Worm (Caenorhabditis elegans) whole organism, L1 larva: ENCODE data around the gene xpo-1.

Experiments used
- C04F5.9 ChIP-seq: sonication (generic microtip); optimal IDR thresholded peaks from 2 replicates; lab custom pipeline; 2016; ENCODE audit warnings: missing genetic modification characterization, missing compliant biosample characterization
- C34B4.2 ChIP-seq: sonication (generic microtip); optimal IDR thresholded peaks from 2 replicates; lab custom pipeline; 2017; ENCODE audit warnings: mild to moderate bottlenecking, missing genetic modification characterization, missing compliant biosample characterization
- blmp-1 ChIP-seq: fragments of 150-350 bp; optimal IDR thresholded peaks from 2 replicates; lab custom pipeline; 2014; ENCODE audit warnings: missing biosample characterization, missing genetic modification characterization
- ceh-8 ChIP-seq: fragments of 200-800 bp; sonication (Bioruptor generic); optimal IDR thresholded peaks from 2 replicates; lab custom pipeline; 2018; ENCODE audit warnings: mild to moderate bottlenecking, missing genetic modification characterization, moderate library complexity, missing compliant biosample characterization
- ceh-88 ChIP-seq: fragments of 200-800 bp; sonication (Bioruptor generic); IDR thresholded peaks from 2 replicates; pipeline ENCODE4 v1.3.6; 2022; ENCODE audit warnings: missing genetic modification characterization, missing compliant biosample characterization
- ces-1 ChIP-seq: fragments of 150-350 bp; optimal IDR thresholded peaks from 2 replicates; lab custom pipeline; 2014; ENCODE audit warnings: missing biosample characterization, missing genetic modification reagents, missing genetic modification characterization
- efl-3 ChIP-seq: fragments of 200-800 bp; sonication (Bioruptor generic); optimal IDR thresholded peaks from 2 replicates; lab custom pipeline; 2018; ENCODE audit warnings: mild to moderate bottlenecking, missing genetic modification characterization, missing compliant biosample characterization
- egl-13 ChIP-seq: sonication (generic microtip); optimal IDR thresholded peaks from 2 replicates; lab custom pipeline; 2016; ENCODE audit warnings: missing genotype, missing genetic modification reagents, missing genetic modification characterization, missing compliant biosample characterization
- elt-3 ChIP-seq, 6 experiments: fragments of 150-350 bp in 1 of 6; sonication (generic microtip); optimal IDR thresholded peaks; 2 replicates each; lab custom pipeline; 2017 to 2018; ENCODE audit warnings: missing biosample characterization in 6 of 6, missing genetic modification characterization in 6 of 6, inconsistent platforms in 1 of 6
- ets-5 ChIP-seq: fragments of 200-800 bp; sonication (Bioruptor generic); IDR thresholded peaks from 2 replicates; pipeline ENCODE4 v1.3.6; 2022; ENCODE audit warnings: missing genetic modification characterization, missing compliant biosample characterization
- fkh-10 ChIP-seq: sonication (generic microtip); optimal IDR thresholded peaks from 2 replicates; lab custom pipeline; 2017; ENCODE audit warnings: missing biosample characterization, missing genetic modification reagents, missing genetic modification characterization
- fkh-4 ChIP-seq: sonication (generic microtip); optimal IDR thresholded peaks from 2 replicates; lab custom pipeline; 2016; ENCODE audit warnings: missing compliant biosample characterization, missing genetic modification characterization, borderline replicate concordance
- fkh-8 ChIP-seq: sonication (generic microtip); optimal IDR thresholded peaks from 2 replicates; lab custom pipeline; 2016; ENCODE audit warnings: mild to moderate bottlenecking, missing genetic modification characterization, missing compliant biosample characterization
- fos-1 ChIP-seq: fragments of 150-350 bp; optimal IDR thresholded peaks from 2 replicates; lab custom pipeline; 2014; ENCODE audit warnings: missing biosample characterization, missing genetic modification characterization
- grh-1 ChIP-seq: fragments of 200-800 bp; sonication (Bioruptor generic); IDR thresholded peaks from 2 replicates; pipeline ENCODE4 v1.3.6; 2022; ENCODE audit warnings: missing genetic modification reagents, missing genetic modification characterization, missing compliant biosample characterization
- hlh-17 ChIP-seq: fragments of 200-800 bp; sonication (Bioruptor generic); optimal IDR thresholded peaks from 2 replicates; lab custom pipeline; 2018; ENCODE audit warnings: missing genetic modification characterization, mild to moderate bottlenecking, missing compliant biosample characterization, moderate library complexity, borderline replicate concordance
- hlh-4 ChIP-seq: sonication (generic microtip); optimal IDR thresholded peaks from 2 replicates; lab custom pipeline; 2016; ENCODE audit warnings: mild to moderate bottlenecking, missing genetic modification characterization, missing compliant biosample characterization
- irx-1 ChIP-seq: sonication (generic microtip); optimal IDR thresholded peaks from 2 replicates; lab custom pipeline; 2016; ENCODE audit warnings: missing genetic modification characterization, missing compliant biosample characterization
- isw-1 ChIP-seq: fragments of 200-800 bp; sonication (Bioruptor generic); IDR thresholded peaks from 2 replicates; pipeline ENCODE4 v1.3.6; 2022; ENCODE audit warnings: missing genetic modification characterization, missing compliant biosample characterization
- lin-14 ChIP-seq: fragments of 200-800 bp; sonication (Bioruptor generic); optimal IDR thresholded peaks from 2 replicates; lab custom pipeline; 2018; ENCODE audit warnings: mild to moderate bottlenecking, missing genetic modification characterization, moderate library complexity, missing compliant biosample characterization
- lin-15B ChIP-seq: fragments of 150-350 bp; sonication (generic microtip); optimal IDR thresholded peaks from 3 replicates; lab custom pipeline; 2014; ENCODE audit warnings: missing biosample characterization, missing genetic modification characterization
- lin-35 ChIP-seq, 2 experiments: fragments of 150-350 bp; optimal IDR thresholded peaks; 2 replicates each; lab custom pipeline; 2014; ENCODE audit warnings: missing biosample characterization in 2 of 2, missing genetic modification characterization in 2 of 2, missing genetic modification reagents in 2 of 2
- mab-9 ChIP-seq: fragments of 200-800 bp; sonication (Bioruptor generic); IDR thresholded peaks from 2 replicates; pipeline ENCODE4 v1.3.6; 2022; ENCODE audit warnings: missing genetic modification reagents, missing genetic modification characterization, missing compliant biosample characterization
- mdl-1 ChIP-seq, 2 experiments: fragments of 150-350 bp; optimal IDR thresholded peaks; 2 replicates each; lab custom pipeline; 2014 to 2017; ENCODE audit warnings: missing biosample characterization in 2 of 2, missing genetic modification characterization in 2 of 2, inconsistent platforms in 1 of 2
- mef-2 ChIP-seq: fragments of 150-350 bp; optimal IDR thresholded peaks from 2 replicates; lab custom pipeline; 2014; ENCODE audit warnings: missing biosample characterization, missing genetic modification characterization
- nhr-12 ChIP-seq: sonication (generic microtip); optimal IDR thresholded peaks from 2 replicates; lab custom pipeline; 2017; ENCODE audit warnings: missing biosample characterization, missing genetic modification characterization
- nhr-19 ChIP-seq: fragments of 200-800 bp; sonication (Bioruptor generic); conservative IDR thresholded peaks from 2 replicates; pipeline ENCODE4 v1.3.6; 2022; ENCODE audit warnings: missing genetic modification characterization, missing compliant biosample characterization
- nhr-237 ChIP-seq: fragments of 150-350 bp; optimal IDR thresholded peaks from 2 replicates; lab custom pipeline; 2014; ENCODE audit warnings: missing biosample characterization, missing genetic modification characterization
- nhr-28 ChIP-seq: fragments of 150-350 bp; optimal IDR thresholded peaks from 2 replicates; lab custom pipeline; 2014; ENCODE audit warnings: missing biosample characterization, missing genetic modification characterization
- nhr-47 ChIP-seq: sonication (generic microtip); optimal IDR thresholded peaks from 2 replicates; lab custom pipeline; 2016; ENCODE audit warnings: mild to moderate bottlenecking, missing genetic modification characterization, moderate library complexity, missing compliant biosample characterization
- nhr-76 ChIP-seq: sonication (generic microtip); optimal IDR thresholded peaks from 2 replicates; lab custom pipeline; 2017; ENCODE audit warnings: missing biosample characterization, missing genetic modification characterization
- nhr-77 ChIP-seq: fragments of 150-350 bp; optimal IDR thresholded peaks from 2 replicates; lab custom pipeline; 2014; ENCODE audit warnings: missing biosample characterization, missing genetic modification characterization
- nhr-85 ChIP-seq: sonication (generic microtip); peaks from one replicate; lab custom pipeline; 2016; ENCODE audit warnings: missing genetic modification characterization, inconsistent platforms, missing compliant biosample characterization
- pax-3 ChIP-seq: fragments of 200-800 bp; sonication (Bioruptor generic); optimal IDR thresholded peaks from 2 replicates; lab custom pipeline; 2018; ENCODE audit warnings: mild to moderate bottlenecking, missing genetic modification characterization, moderate library complexity, missing compliant biosample characterization
- skn-1 ChIP-seq: fragments of 150-350 bp; optimal IDR thresholded peaks from 2 replicates; lab custom pipeline; 2014; ENCODE audit warnings: missing biosample characterization, missing genetic modification characterization
- snu-23 ChIP-seq: sonication (generic microtip); optimal IDR thresholded peaks from 2 replicates; lab custom pipeline; 2016; ENCODE audit warnings: missing genetic modification characterization, missing compliant biosample characterization
- sup-37 ChIP-seq: fragments of 200-800 bp; sonication (Bioruptor generic); optimal IDR thresholded peaks from 2 replicates; lab custom pipeline; 2018; ENCODE audit warnings: mild to moderate bottlenecking, missing genetic modification characterization, missing compliant biosample characterization
- tbx-2 ChIP-seq: sonication (generic microtip); optimal IDR thresholded peaks from 2 replicates; lab custom pipeline; 2016; ENCODE audit warnings: missing genetic modification characterization, missing compliant biosample characterization
- unc-130 ChIP-seq: fragments of 150-350 bp; optimal IDR thresholded peaks from 2 replicates; lab custom pipeline; 2017; ENCODE audit warnings: missing biosample characterization, missing genetic modification characterization, inconsistent platforms
- unc-62 ChIP-seq: fragments of 150-350 bp; optimal IDR thresholded peaks from 2 replicates; lab custom pipeline; 2014; ENCODE audit warnings: missing biosample characterization, missing genetic modification reagents, missing genetic modification characterization
- unc-86 ChIP-seq: sonication (generic microtip); optimal IDR thresholded peaks from 2 replicates; lab custom pipeline; 2016; ENCODE audit warnings: missing genetic modification characterization, missing compliant biosample characterization
- unc-98 ChIP-seq: fragments of 200-800 bp; sonication (Bioruptor generic); IDR thresholded peaks from 2 replicates; pipeline ENCODE4 v1.3.6; 2022; ENCODE audit warnings: missing genetic modification characterization, missing compliant biosample characterization
- ztf-4 ChIP-seq: fragments of 150-350 bp; optimal IDR thresholded peaks from 2 replicates; lab custom pipeline; 2014; ENCODE audit warnings: missing biosample characterization, missing genetic modification characterization

The xpo-1 gene

ce11 chrV:7776029-7776628 lies 28.7 kb upstream of the xpo-1 start, which contains the start of the genes rpl-39 and rps-30 (continued):
- no peak for TF ChIP-seq ets-5 (GFP tag; lab: Robert Waterston, UW)
- TF ChIP-seq ceh-8 (GFP tag; lab: Kevin White, UChicago): no peak
- TF ChIP-seq unc-62 (GFP tag; lab: Kevin White, UChicago): no peak
- peak; percentile 71 for TF ChIP-seq blmp-1 (tag; lab: Kevin White, UChicago)
- TF ChIP-seq lin-15B (tag; lab: Kevin White, UChicago): peak; percentile 79
- TF ChIP-seq tbx-2 (tag; lab: Kevin White, UChicago): peak; percentile 78
- no peak for TF ChIP-seq nhr-76 (tag; lab: Kevin White, UChicago)
- no peak for TF ChIP-seq C04F5.9 (tag; lab: Kevin White, UChicago)
- TF ChIP-seq grh-1 (GFP tag; lab: Robert Waterston, UW): peak; percentile 70
- peak; percentile 11 for TF ChIP-seq sup-37 (GFP tag; lab: Kevin White, UChicago)
- peak; percentile 37; the same call in 1 of the 2 replicates for TF ChIP-seq ceh-88 (GFP tag; lab: Robert Waterston, UW)
- peak; percentile 91 for TF ChIP-seq snu-23
- peak; percentile 88 for TF ChIP-seq lin-14 (GFP tag; lab: Kevin White, UChicago)
- no peak for TF ChIP-seq nhr-28 (tag; lab: Kevin White, UChicago)
- TF ChIP-seq hlh-4 (tag; lab: Kevin White, UChicago): no peak
- TF ChIP-seq fkh-4 (tag; lab: Kevin White, UChicago): peak; percentile 17
- TF ChIP-seq skn-1 (tag; lab: Kevin White, UChicago): peak; percentile 89
- TF ChIP-seq nhr-47 (tag; lab: Kevin White, UChicago): peak; percentile 86
- peak; percentile 82 to 90 for TF ChIP-seq lin-35 (GFP tag; optimal IDR thresholded peaks at IDR 0.05; lab: Kevin White, UChicago)
- peak; percentile 17 for TF ChIP-seq nhr-237 (tag; lab: Kevin White, UChicago)
- TF ChIP-seq nhr-77 (tag; lab: Kevin White, UChicago): peak; percentile 62
- 0 out of 2 replicates have a peak, but pooled peaks have one; percentile 31 for TF ChIP-seq unc-98 (GFP tag; lab: Robert Waterston, UW)
- peak; percentile 54 for TF ChIP-seq pax-3 (tag; lab: Kevin White, UChicago)
- TF ChIP-seq irx-1 (tag; lab: Kevin White, UChicago): peak; percentile 41
- peak; percentile 57 for TF ChIP-seq fos-1 (tag; lab: Kevin White, UChicago)
- peak; percentile 87 for TF ChIP-seq isw-1 (GFP tag; lab: Robert Waterston, UW)
- TF ChIP-seq nhr-12 (tag; lab: Kevin White, UChicago): no peak
- TF ChIP-seq ces-1: no peak
- peak; percentile 46 for TF ChIP-seq fkh-10 (GFP tag; lab: Kevin White, UChicago)
- TF ChIP-seq nhr-85 (tag; lab: Kevin White, UChicago): peak; percentile 87
- no peak for TF ChIP-seq efl-3 (GFP tag; lab: Kevin White, UChicago)
- TF ChIP-seq C34B4.2: no peak
- peak; percentile 84 for TF ChIP-seq unc-130

- TF ChIP-seq nhr-85 (tag; lab: Kevin White, UChicago) (peak; percentile 15), nhr-19 (no peak)
Measured at ce11 chrV:7777098-7777497, 27.8 kb upstream of the xpo-1 start, which contains the start of gene C26F1.3. Gene C26F1.3 (plus strand): TSS chrV:7777300.

ce11 chrV:7778999-7779398 lies 25.9 kb upstream of the xpo-1 start:
- TF ChIP-seq mdl-1 (tag; optimal IDR thresholded peaks at IDR 0.05; lab: Kevin White, UChicago): no peak
- no peak for TF ChIP-seq hlh-17 (GFP tag; lab: Kevin White, UChicago)
- TF ChIP-seq elt-3 (tag; optimal IDR thresholded peaks at IDR 0.05; lab: Kevin White, UChicago): no peak
- TF ChIP-seq mab-9 (GFP tag; lab: Robert Waterston, UW): no peak
- no peak for TF ChIP-seq ztf-4 (tag; lab: Kevin White, UChicago)
- no peak for TF ChIP-seq nhr-76 (tag; lab: Kevin White, UChicago)
- TF ChIP-seq pax-3 (tag; lab: Kevin White, UChicago): no peak
- no peak for TF ChIP-seq C34B4.2
- TF ChIP-seq fkh-8 (tag; lab: Kevin White, UChicago): no peak
- TF ChIP-seq nhr-12 (tag; lab: Kevin White, UChicago): no peak
- no peak for TF ChIP-seq unc-86 (tag; lab: Kevin White, UChicago)
- no peak for TF ChIP-seq egl-13 (tag; lab: Kevin White, UChicago)
- no peak for TF ChIP-seq mef-2 (tag; lab: Kevin White, UChicago)
- no peak for TF ChIP-seq grh-1 (GFP tag; lab: Robert Waterston, UW)
